Worm (Caenorhabditis elegans): ENCODE measurements around the gene F56D6.19.
A peak's percentile ranks its signal among the peaks of the same experiment; 100 is the strongest.

F56D6.19 gene

ce11 chrIV:3875260-3875659, 39.3 kb upstream of the F56D6.19 start (continued):
- no peak for TF ChIP-seq F23B12.7 (tag; optimal IDR thresholded peaks at IDR 0.05; ENCODE audit: insufficient read depth)
- no peak for TF ChIP-seq snpc-3.4 (tag; optimal IDR thresholded peaks at IDR 0.05)
- TF ChIP-seq nfya-1 (tag; optimal IDR thresholded peaks at IDR 0.05; ENCODE audit: borderline replicate concordance, insufficient read depth) = no peak
- no peak for TF ChIP-seq ZK185.1 (tag; optimal IDR thresholded peaks at IDR 0.05; ENCODE audit: poor library complexity, severe bottlenecking)
- no peak for TF ChIP-seq F22D6.2 (tag; optimal IDR thresholded peaks at IDR 0.05)
- no peak for TF ChIP-seq ztf-18 (tag; optimal IDR thresholded peaks at IDR 0.05)
- peak; percentile 24; the same call in 1 of the 2 replicates for TF ChIP-seq egrh-3 (GFP tag; IDR thresholded peaks at IDR 0.05)
- TF ChIP-seq lin-35 (GFP tag; optimal IDR thresholded peaks at IDR 0.05) = peak in 1 of 3 experiments; percentile 37
- no peak for TF ChIP-seq gei-17 (GFP tag; optimal IDR thresholded peaks at IDR 0.05)
- TF ChIP-seq aptf-2 (GFP tag; conservative IDR thresholded peaks at IDR 0.05) = no peak
- no peak for TF ChIP-seq madf-6 (GFP tag; IDR thresholded peaks at IDR 0.05)
- TF ChIP-seq ceh-91 (GFP tag; IDR thresholded peaks at IDR 0.05) = no peak
- no peak for TF ChIP-seq die-1 (tag; optimal IDR thresholded peaks at IDR 0.05)
- no peak for TF ChIP-seq attf-3 (GFP tag; conservative IDR thresholded peaks at IDR 0.05)
- TF ChIP-seq F52B5.7 (tag; optimal IDR thresholded peaks at IDR 0.05) = no peak
- no peak for TF ChIP-seq hrde-1 (tag; optimal IDR thresholded peaks at IDR 0.05; ENCODE audit: borderline replicate concordance)
- no peak for TF ChIP-seq F37B4.10 (GFP tag; IDR thresholded peaks at IDR 0.05)
- no peak for TF ChIP-seq ztf-26 (tag; optimal IDR thresholded peaks at IDR 0.05)
- no peak for TF ChIP-seq ceh-58 (GFP tag; IDR thresholded peaks at IDR 0.05)
- TF ChIP-seq hsf-1 (GFP tag; IDR thresholded peaks at IDR 0.05) = no peak

- TF ChIP-seq rcor-1 (GFP tag; IDR thresholded peaks at IDR 0.05) = no peak
- no peak for TF ChIP-seq ekl-4 (GFP tag; IDR thresholded peaks at IDR 0.05)
- TF ChIP-seq aptf-3 (GFP tag; IDR thresholded peaks at IDR 0.05) = no peak
- TF ChIP-seq F37B4.10 (GFP tag; IDR thresholded peaks at IDR 0.05) = no peak
- no peak for TF ChIP-seq Y79H2A.3 (GFP tag; conservative IDR thresholded peaks at IDR 0.05)
- TF ChIP-seq fkh-3 (tag; optimal IDR thresholded peaks at IDR 0.05) = no peak
- TF ChIP-seq athp-1 (tag; optimal IDR thresholded peaks at IDR 0.05) = no peak
- no peak for TF ChIP-seq gei-17 (GFP tag; optimal IDR thresholded peaks at IDR 0.05)
- no peak for TF ChIP-seq hlh-12 (tag; optimal IDR thresholded peaks at IDR 0.05)
- TF ChIP-seq hsf-1 (GFP tag; IDR thresholded peaks at IDR 0.05) = no peak
- TF ChIP-seq C06A6.2 (GFP tag; conservative IDR thresholded peaks at IDR 0.05) = no peak
Observed at ce11 chrIV:3876955-3877354, 37.6 kb upstream of the F56D6.19 start.

ce11 chrIV:3878283-3878938, 36.2 kb upstream of the F56D6.19 start, which contains the start of gene F37C4.6:
Gene F37C4.6, minus strand, starts transcription at chrIV:3878333.
- no peak for TF ChIP-seq B0336.3 (GFP tag; IDR thresholded peaks at IDR 0.05)
- no peak for TF ChIP-seq dox-1 (GFP tag; IDR thresholded peaks at IDR 0.05)
- peak; percentile 76 for TF ChIP-seq nhr-80 (tag; optimal IDR thresholded peaks at IDR 0.05)

- TF ChIP-seq unc-130 (GFP tag; optimal IDR thresholded peaks at IDR 0.05) = no peak
- TF ChIP-seq lsl-1 (GFP tag; optimal IDR thresholded peaks at IDR 0.05) = no peak
- no peak for TF ChIP-seq let-607 (tag; optimal IDR thresholded peaks at IDR 0.05)
- no peak for TF ChIP-seq zim-3 (tag; optimal IDR thresholded peaks at IDR 0.05)
- no peak for TF ChIP-seq nfya-1 (tag; optimal IDR thresholded peaks at IDR 0.05; ENCODE audit: borderline replicate concordance, insufficient read depth)
- TF ChIP-seq nhr-90 (tag; optimal IDR thresholded peaks at IDR 0.05) = no peak
Observed at ce11 chrIV:3881119-3881518, 33.4 kb upstream of the F56D6.19 start, which contains the start of the genes F37C4.8 and oac-23. Gene F37C4.8, minus strand, starts transcription at chrIV:3881219. Gene oac-23, plus strand, starts transcription at chrIV:3881441.

Measured in whole organism, young adult.